Worm (Caenorhabditis elegans): ENCODE measurements around the gene M176.10.

DNA sequence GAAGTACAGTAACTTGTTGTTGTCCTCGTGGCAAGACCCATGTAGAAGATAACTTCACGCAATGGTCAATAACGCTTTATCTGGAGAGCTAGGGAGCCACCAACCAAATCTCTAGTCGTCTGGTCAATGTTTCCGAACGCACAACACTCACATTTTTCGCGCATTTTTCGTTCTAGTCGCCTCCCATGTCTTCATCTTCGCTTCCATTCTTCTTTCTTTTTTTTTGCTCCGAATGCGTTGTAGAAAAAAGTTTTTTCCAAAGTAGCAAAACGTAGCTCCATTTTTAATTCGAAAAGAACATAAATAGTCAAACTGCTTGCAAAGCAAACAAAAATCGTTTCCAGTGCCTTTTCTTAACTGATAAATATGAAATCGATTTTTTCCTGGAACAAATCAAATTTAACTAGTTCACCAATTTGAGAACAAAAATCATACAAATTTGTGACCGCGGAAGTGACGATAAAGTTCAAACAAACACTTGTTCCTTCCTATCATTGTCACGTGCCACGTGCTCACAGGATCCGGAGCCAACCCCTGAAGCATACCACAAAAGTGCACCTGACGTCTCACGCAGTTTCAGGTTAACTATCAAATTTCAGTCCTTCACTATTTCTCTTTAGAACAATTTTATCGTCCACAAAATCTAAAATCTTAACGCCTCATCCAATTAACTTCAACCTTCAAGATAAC, 7.0 kb downstream of the M176.10 start:
- TF ChIP-seq drap-1 (GFP tag; optimal IDR thresholded peaks at IDR 0.05) (no peak), unc-39 (tag; optimal IDR thresholded peaks at IDR 0.05) (no peak), elt-1 (tag; optimal IDR thresholded peaks at IDR 0.05; ENCODE audit: borderline replicate concordance, insufficient read depth) (no peak), unc-62 (GFP tag; optimal IDR thresholded peaks at IDR 0.05) (no peak), cnd-1 (tag; optimal IDR thresholded peaks at IDR 0.05) (no peak), bed-3 (GFP tag; optimal IDR thresholded peaks at IDR 0.05) (no peak), lin-32 (GFP tag; optimal IDR thresholded peaks at IDR 0.05) (no peak), snpc-4 (tag; optimal IDR thresholded peaks at IDR 0.05) (no peak)

Data from whole organism, mixed stage, embryonic.